Fruit fly (Drosophila melanogaster) S2 (cell line): Measurements from ENCODE around the gene Kr-h2.

Source experiments
- CG8478 ChIP-seq: fragments of >200 bp; optimal IDR thresholded peaks from 2 replicates; lab custom pipeline; 2018
- CTCF ChIP-seq, 2 experiments: fragments of >200 bp; optimal IDR thresholded peaks; 2 replicates each; lab custom pipeline; 2018

Kr-h2 gene

DNA sequence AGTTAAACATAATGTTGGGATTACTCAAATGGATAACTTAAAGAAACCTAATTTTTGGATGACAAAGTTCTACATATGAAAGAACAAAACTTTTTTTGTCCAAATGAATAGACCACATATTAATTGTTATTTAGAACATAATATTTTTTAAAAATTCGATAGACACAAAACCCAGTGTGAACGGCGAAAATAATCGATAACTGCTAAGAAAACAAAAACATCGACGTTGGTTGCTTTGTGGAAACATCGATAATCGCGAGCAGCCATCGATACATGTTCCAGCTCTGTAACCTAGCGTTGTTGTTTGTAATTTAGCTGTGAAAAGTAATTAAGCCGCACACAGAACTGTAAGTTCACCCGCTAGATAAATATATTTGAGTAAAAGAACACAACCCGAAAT lies 20.2 kb upstream of the Kr-h2 start, which contains the start of gene CG9135:
Gene CG9135 (plus strand): TSS at position 226 of the 400 bp plus-strand sequence.
- TF ChIP-seq CTCF (optimal IDR thresholded peaks at IDR 0.05; lab: Kevin White, UChicago) (peak in 1 of 2 experiments; percentile 20), CG8478 (lab: Kevin White, UChicago) (no peak)

DNA sequence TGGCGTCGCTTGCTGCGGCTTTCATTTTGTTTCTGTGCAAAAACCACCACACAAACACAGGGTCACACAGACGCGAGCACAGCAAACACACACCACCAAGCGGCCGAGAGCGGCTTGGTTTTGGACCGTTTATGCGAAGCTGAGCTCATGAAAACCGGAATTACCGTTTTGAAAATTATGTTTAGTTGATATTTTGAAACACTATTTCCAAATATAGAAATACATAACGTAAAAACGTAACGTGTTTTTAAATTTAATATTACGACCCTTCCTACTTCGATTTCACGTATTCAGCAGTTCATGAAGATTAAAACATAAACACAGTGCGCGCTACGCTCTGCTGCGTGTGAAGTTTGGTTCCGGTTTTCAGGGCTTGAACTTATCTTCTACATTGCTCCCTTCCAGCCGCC lies 19.6 kb upstream of the Kr-h2 start:
- TF ChIP-seq CTCF (optimal IDR thresholded peaks at IDR 0.05; lab: Kevin White, UChicago), result no peak
- TF ChIP-seq CG8478 (lab: Kevin White, UChicago), result no peak

DNA sequence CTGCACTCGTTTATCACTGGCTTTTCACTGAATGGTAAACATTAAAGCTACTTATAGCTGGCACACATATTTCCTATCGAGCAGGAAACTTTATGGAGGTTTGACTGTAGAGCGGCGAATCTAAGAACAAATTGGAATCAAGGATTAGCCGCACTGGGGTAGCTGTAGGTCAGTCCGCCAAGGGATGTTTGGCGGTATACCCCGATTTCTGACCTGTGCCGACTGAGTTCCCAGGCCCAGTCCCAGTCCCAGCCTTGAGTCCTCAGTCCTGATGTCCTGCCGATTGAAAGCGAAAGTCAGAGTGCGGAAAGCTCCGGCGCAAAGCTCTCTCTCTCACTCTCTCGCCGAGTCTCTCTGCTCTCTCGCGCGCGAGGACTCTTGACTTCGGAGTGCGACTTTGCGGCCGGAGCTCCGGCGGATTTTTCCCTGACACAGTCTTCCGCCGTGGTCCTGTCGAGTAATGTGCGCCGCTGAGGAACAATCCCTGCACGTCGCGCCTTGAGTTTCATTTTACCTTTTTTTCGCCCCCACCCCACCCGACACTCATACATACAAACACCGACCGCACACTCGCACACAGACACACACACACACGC lies 16.8 kb upstream of the Kr-h2 start, which contains the start of gene CG13995:
Gene CG13995 (plus strand): TSS at position 429 of the 596 bp plus-strand sequence.
- no peak for TF ChIP-seq CG8478 (lab: Kevin White, UChicago)
- TF ChIP-seq CTCF (optimal IDR thresholded peaks at IDR 0.05; lab: Kevin White, UChicago), result no peak

DNA sequence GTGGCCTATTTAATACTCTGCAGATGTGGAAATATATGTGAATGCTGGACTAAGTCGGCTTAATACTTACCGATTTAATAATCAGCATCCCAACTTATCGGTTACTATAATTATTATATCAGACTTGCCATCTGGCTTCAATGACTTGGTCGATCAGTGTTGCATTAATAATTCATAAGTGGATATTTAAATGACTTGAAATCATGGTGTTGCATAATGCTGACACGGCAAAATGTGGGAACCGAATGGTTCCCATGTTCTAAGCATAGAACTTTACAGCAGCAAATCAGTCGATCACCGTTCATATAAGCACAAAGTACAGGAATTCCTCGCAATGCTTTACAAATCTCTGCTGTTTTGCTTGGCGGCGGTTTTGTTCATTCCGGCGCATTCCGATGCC lies 10.6 kb upstream of the Kr-h2 start, which contains the start of gene CG34180:
Gene CG34180 (plus strand): TSS at position 301 of the 400 bp plus-strand sequence.
- TF ChIP-seq CG8478 (lab: Kevin White, UChicago) (no peak), CTCF (optimal IDR thresholded peaks at IDR 0.05; lab: Kevin White, UChicago) (no peak)

DNA sequence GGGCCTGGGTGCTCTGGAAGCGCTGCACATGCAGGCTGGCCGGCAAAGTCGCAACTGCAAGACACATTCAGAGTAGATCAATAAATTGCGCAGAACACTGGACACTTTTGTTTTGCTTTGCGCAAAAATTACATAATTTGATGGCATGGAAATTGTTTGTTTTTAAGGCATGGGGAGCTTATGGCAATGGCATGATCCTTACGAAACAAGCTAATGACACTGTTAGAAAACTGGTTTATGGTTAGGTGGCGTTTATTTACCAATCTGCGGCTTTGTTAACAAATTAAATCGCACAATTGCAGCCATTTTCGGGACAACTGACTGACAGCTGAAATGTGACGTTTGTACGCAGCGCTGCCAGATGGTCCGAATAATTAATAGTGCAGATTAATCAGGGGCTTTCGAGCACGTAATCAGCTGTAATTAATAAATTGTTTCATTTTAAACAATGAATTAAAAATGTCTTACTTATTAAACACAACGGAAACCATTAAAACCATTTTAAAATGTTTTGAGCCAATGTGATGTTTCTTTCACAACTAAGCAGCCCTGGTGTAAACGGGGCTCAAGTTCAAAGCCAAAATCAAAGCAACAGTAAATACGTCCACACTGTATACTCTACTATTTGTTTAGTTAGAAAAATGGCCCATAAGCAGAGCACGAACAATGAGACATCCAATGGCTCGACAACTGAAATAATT lies 8.3 kb upstream of the Kr-h2 start, which contains the start of the genes ND-51 and CG13994:
Gene ND-51 (minus strand): TSS at position 376 of the 701 bp plus-strand sequence.
Gene CG13994 (plus strand): TSS at position 608 of the 701 bp plus-strand sequence.
- no peak for TF ChIP-seq CG8478 (lab: Kevin White, UChicago)
- TF ChIP-seq CTCF (optimal IDR thresholded peaks at IDR 0.05; lab: Kevin White, UChicago), result no peak

DNA sequence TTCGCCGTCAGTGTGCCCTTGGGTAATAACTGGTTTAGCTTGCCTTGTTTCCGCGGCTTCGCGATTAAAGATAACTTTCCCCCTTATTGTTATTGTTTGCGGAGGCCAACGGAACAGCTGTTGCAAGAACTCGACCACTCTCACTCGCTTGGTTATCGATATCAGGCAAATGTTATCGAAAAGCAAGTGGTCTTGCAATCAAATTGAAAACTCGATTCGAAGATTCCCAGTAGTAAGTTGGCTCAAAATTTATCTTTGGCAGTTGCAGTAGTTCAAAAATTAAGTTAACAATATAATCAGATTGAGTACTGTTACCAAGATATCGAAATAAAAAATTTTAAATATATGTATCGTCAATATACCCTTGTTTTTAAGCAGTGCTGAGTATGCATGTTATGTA lies 5.0 kb upstream of the Kr-h2 start, which contains the start of the genes Fbw5 and CG9147:
Gene Fbw5 (minus strand): TSS at position 131 of the 400 bp plus-strand sequence.
Gene CG9147 (plus strand): TSS at position 175 of the 400 bp plus-strand sequence.
- TF ChIP-seq CG8478 (lab: Kevin White, UChicago) (no peak), CTCF (optimal IDR thresholded peaks at IDR 0.05; lab: Kevin White, UChicago) (no peak)

DNA sequence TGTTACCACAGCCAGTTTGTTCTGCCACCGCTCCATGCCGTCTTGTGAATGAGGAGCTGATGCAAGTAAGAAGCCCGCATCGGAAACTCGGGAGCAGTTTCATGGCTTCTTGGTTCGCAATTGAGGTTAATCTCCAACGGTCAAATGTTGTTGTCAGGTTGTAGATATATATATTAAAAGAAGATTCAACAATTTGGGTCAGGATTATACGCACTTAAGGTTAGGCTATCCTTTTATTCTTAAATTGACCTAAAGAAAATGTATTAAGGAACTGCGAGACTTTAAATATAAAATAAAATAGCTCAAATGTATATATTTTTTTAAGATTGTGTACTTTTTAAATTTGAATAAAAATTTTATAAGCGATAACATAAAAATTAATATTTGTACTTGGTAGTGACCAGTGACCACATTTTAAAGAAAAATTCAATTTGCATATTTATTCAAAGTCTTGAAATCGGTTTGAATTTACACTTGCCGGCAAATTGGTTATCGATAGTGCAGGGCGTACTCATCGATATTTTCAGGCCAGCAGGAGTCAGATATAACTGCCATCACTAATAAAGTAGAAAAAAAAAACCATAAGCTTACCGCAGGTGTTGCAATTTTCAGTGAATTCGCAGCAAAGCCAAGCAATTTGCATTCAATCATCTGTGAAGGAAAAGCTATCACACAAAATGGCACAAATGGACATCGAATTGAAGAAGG lies 2.1 kb upstream of the Kr-h2 start, which contains the start of the genes CG9150 and Pfdn1:
Gene CG9150 (minus strand): TSS at position 51 of the 708 bp plus-strand sequence.
Gene Pfdn1 (plus strand): TSS at position 536 of the 708 bp plus-strand sequence.
- TF ChIP-seq CG8478 (lab: Kevin White, UChicago), result no peak
- TF ChIP-seq CTCF (optimal IDR thresholded peaks at IDR 0.05; lab: Kevin White, UChicago), result no peak

DNA sequence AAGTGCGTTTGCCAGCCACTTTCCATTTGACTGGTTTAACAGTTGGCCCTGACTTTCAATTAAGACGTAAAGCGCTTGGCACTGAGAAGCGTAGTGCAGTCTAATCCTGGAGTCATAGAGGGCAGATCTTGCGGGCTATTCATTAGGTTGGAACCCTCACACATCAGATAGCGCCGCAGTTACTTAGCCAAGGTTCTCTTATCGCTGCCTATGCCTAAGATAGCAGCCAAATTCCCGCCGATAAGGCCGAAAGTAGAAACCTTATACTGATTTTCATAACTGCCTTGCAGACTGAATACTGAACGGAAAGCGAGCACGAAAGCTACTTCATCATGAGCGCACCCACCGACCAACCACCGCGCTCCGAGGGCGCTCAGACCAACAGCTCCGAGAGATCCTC lies 1.3 kb downstream of the Kr-h2 start:
- no peak for TF ChIP-seq CG8478 (lab: Kevin White, UChicago)
- no peak for TF ChIP-seq CTCF (optimal IDR thresholded peaks at IDR 0.05; lab: Kevin White, UChicago)

DNA sequence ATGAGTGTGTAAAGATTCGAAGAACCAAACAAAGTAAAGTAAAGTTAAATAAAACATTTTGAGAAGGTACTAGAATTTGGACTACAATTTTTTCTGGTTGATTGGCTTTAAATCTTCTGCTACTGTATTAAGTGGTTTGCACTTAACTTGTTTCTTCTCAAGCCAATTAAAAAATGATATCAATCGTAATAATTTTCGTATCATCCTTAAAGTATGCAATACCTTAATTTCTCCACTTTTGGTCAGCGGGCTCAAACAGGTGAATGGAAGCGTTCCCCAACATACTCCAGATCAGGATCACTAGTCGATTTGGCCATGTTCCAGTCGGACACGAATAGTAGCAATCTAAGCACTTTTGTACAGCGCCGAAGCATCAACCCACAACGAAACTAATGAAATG lies 3.1 kb downstream of the Kr-h2 start:
- no peak for TF ChIP-seq CTCF (optimal IDR thresholded peaks at IDR 0.05; lab: Kevin White, UChicago)
- no peak for TF ChIP-seq CG8478 (lab: Kevin White, UChicago)

DNA sequence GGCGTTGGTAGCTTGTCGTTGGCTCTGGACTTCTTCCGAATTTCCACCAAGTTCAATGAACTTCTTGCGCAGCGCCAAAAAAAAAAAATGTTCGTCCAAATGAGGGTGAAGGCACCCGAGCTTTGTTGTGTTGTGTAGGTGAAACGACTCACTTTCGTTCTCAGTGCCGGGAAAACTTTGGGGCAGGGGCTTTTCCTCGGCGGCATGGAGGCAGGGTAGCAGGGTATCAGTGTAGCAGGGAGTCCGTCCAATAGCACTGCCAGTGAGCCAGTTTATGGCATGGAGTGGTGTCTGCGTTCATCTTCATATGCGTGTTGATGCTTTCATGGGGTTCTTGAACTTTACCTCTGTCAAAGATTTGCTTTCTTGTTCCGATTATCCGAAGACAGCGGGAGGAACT lies 3.5 kb downstream of the Kr-h2 start:
- TF ChIP-seq CTCF (optimal IDR thresholded peaks at IDR 0.05; lab: Kevin White, UChicago) (no peak), CG8478 (lab: Kevin White, UChicago) (no peak)

DNA sequence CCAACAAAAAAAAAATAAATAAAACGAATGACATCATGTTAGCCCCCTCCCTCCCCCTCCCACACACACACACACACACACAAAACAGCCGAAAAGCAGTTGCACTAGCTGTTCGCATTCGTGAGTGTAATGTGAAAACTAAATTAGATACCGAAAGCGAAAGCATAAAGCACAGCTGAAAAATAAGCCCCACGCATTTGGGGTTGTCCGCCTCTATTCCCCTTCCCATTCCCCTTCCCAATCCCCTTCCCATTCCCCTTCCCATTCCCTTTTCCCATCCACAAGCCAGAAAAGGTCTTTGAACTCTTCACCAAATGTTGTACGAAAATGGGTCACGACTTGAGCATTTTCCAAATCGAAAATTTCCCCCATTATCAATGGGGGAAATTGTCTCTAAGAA lies 4.6 kb downstream of the Kr-h2 start:
- no peak for TF ChIP-seq CG8478 (lab: Kevin White, UChicago)
- TF ChIP-seq CTCF (optimal IDR thresholded peaks at IDR 0.05; lab: Kevin White, UChicago), result no peak

DNA sequence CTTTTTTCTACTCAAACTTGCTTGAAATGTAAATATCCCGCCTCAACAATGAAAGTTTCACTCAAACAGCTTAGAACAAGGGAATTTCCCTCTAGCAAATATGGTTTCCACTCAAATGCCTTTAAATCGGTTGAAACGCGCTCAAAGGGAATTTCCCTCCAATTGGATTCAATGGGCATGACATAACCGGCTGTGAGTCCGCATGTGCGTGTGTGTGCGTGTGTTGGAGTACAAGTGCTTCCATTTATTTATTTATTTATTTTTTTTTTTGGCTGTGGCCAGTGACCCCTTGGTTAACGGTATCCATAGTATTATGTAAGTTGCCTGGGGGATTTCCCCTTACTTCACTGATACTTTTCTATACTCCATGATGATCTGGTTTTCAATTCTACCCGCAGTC lies 5.4 kb downstream of the Kr-h2 start:
- TF ChIP-seq CTCF (optimal IDR thresholded peaks at IDR 0.05; lab: Kevin White, UChicago), result no peak
- TF ChIP-seq CG8478 (lab: Kevin White, UChicago), result no peak

DNA sequence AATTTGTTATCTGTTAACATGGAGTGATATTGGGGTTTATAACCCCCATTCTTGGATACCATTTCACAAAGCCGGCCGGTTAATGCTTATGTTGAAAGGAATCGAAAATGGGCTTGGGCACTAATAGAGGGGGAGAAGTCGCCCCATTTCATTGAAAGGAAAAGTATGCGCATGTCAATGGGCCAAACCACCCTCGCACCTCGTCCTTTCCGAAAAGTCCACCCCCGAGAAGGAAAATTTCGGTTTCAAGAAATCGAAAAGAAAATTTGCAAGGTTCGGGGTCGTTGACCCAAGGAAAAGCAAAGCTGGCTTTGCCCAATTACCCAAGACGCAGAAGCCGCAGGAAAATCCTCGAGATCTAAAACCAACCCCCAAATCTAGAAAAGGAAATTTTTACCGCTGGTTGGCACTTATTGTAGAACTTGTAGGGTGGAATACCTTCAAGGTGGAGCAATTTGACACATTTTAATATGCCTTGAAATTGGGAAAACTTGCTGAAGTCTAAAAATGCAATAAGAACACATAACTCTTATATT lies 6.1 kb downstream of the Kr-h2 start:
- TF ChIP-seq CG8478 (lab: Kevin White, UChicago), result no peak
- no peak for TF ChIP-seq CTCF (optimal IDR thresholded peaks at IDR 0.05; lab: Kevin White, UChicago)

DNA sequence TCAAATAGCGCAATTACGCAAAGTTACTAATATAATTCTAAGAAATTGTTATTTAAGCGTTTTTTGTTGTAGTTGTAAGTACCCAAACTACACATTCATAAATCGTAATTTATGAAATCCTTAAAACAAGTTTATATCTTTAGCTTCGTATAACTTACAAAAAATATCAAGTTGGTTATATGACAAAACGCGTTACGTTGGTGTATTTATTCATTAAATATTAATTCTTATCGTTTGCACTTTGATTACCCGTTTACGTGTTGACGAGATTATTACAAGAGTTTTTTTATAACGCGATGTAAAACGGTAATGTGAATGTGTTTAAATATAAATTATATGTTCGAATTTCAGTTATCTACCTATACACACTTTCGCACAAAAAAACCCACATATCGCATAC lies 6.8 kb downstream of the Kr-h2 start:
- TF ChIP-seq CG8478 (lab: Kevin White, UChicago) (no peak), CTCF (optimal IDR thresholded peaks at IDR 0.05; lab: Kevin White, UChicago) (no peak)
